Worm (Caenorhabditis elegans): ENCODE results near the gene nrf-5.

Gene nrf-5

DNA sequence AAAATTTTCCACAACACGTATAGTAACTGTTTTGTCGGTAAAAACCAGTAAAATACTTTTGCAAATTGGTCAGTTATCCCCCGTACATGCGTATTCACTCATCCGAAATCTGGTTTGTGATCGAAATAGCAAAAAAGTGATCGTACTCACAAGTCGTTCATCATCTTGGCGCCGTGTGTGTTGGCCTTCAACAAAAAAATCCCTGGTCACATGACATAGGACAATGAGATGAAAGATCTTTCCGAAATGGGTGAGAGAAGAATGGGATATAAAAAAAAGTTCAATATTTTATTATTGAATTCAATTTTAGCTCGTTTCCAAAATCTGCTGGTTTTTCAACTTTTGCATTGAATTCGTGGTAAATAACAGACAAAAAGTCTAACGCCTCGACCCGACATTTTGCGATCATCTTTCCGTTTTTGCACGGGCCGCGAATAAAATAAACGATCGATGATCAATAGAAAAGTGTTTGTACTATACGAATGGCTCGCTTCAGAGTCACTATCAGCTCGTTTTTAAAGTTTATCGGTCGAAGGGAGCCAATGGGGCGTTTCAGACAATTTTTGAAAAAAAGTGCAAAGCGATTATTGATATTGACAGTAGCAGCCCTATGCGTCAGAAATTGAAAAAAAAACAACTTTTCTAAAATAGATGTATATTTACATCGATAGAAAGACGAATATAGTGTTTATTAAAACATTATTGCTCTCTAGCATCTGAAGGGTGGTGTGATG lies 40.0 kb upstream of the nrf-5 start (continued):
- TF ChIP-seq ztf-11 (tag; optimal IDR thresholded peaks at IDR 0.05) (no peak), lin-11 (tag; optimal IDR thresholded peaks at IDR 0.05) (no peak), nhr-77 (tag; optimal IDR thresholded peaks at IDR 0.05) (no peak), zag-1 (tag; optimal IDR thresholded peaks at IDR 0.05) (no peak), ztf-4 (tag; optimal IDR thresholded peaks at IDR 0.05) (no peak), elt-1 (tag; optimal IDR thresholded peaks at IDR 0.05) (no peak), blmp-1 (tag; optimal IDR thresholded peaks at IDR 0.05; ENCODE audit: insufficient read depth) (peak; percentile 6), R02D3.7 (tag; optimal IDR thresholded peaks at IDR 0.05) (no peak), egl-27 (tag; optimal IDR thresholded peaks at IDR 0.05) (no peak)

DNA sequence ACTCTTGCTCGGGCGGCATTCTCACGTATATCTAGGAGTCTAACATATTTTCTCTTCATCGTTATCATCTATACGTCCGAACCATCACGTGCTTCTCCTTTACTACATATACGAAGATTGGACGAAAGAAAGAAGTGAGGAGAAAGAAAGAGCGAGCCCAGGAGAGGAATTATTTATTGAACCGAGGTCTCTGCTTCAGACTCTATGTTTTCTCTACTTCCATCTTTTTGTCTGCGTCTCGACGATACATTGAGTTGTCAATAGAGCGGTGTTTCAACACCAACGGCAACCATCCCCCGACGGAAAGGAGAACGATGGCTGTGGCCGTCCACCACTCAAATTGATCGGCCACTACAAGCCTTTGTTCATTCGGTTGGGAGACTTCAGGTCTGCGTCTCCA lies 38.7 kb upstream of the nrf-5 start:
- TF ChIP-seq crh-2 (tag; optimal IDR thresholded peaks at IDR 0.05) (peak; percentile 87), alr-1 (tag; optimal IDR thresholded peaks at IDR 0.05) (peak; percentile 70), nhr-10 (tag; optimal IDR thresholded peaks at IDR 0.05) (no peak), sma-3 (GFP tag; optimal IDR thresholded peaks at IDR 0.05) (peak; percentile 58), nhr-21 (tag; optimal IDR thresholded peaks at IDR 0.05) (peak; percentile 74), zag-1 (tag; optimal IDR thresholded peaks at IDR 0.05) (peak; percentile 72), nhr-23 (tag; optimal IDR thresholded peaks at IDR 0.05) (no peak), nhr-25 (tag; optimal IDR thresholded peaks at IDR 0.05) (peak; percentile 74), lsy-2 (tag; optimal IDR thresholded peaks at IDR 0.05) (peak; percentile 44 to 87), nhr-129 (tag; optimal IDR thresholded peaks at IDR 0.05) (peak; percentile 97), mdl-1 (tag; optimal IDR thresholded peaks at IDR 0.05) (peak; percentile 71 to 80), dmd-4 (tag; optimal IDR thresholded peaks at IDR 0.05) (no peak), egl-27 (tag; optimal IDR thresholded peaks at IDR 0.05) (peak; percentile 61), ceh-82 (tag; optimal IDR thresholded peaks at IDR 0.05) (no peak), nhr-12 (tag; optimal IDR thresholded peaks at IDR 0.05) (no peak), peb-1 (tag; optimal IDR thresholded peaks at IDR 0.05) (no peak), aly-2 (tag; optimal IDR thresholded peaks at IDR 0.05) (no peak), ZK546.5 (tag; optimal IDR thresholded peaks at IDR 0.05) (no peak), blmp-1 (tag; optimal IDR thresholded peaks at IDR 0.05; ENCODE audit: insufficient read depth) (peak; percentile 41), ztf-1 (GFP tag; conservative IDR thresholded peaks at IDR 0.05) (no peak), ama-1 (optimal IDR thresholded peaks at IDR 0.05) (peak; percentile 67), C34F6.9 (tag; optimal IDR thresholded peaks at IDR 0.05) (peak; percentile 92), ztf-4 (tag; optimal IDR thresholded peaks at IDR 0.05) (peak; percentile 88), snpc-4 (tag; optimal IDR thresholded peaks at IDR 0.05) (peak; percentile 81), unc-55 (GFP tag; optimal IDR thresholded peaks at IDR 0.05) (peak; percentile 96), gmeb-1 (tag; optimal IDR thresholded peaks at IDR 0.05) (peak; percentile 68), F13H6.1 (tag; optimal IDR thresholded peaks at IDR 0.05) (peak; percentile 93), lin-11 (tag; optimal IDR thresholded peaks at IDR 0.05) (peak; percentile 78), sem-4 (tag; optimal IDR thresholded peaks at IDR 0.05) (peak; percentile 56), mab-5 (tag; optimal IDR thresholded peaks at IDR 0.05) (peak; percentile 70), fos-1 (tag; optimal IDR thresholded peaks at IDR 0.05) (peak; percentile 88), nhr-237 (tag; optimal IDR thresholded peaks at IDR 0.05) (no peak), nhr-77 (tag; optimal IDR thresholded peaks at IDR 0.05) (no peak), nhr-11 (tag; optimal IDR thresholded peaks at IDR 0.05) (no peak), ceh-16 (tag; optimal IDR thresholded peaks at IDR 0.05) (peak; percentile 23), nhr-6 (tag; optimal IDR thresholded peaks at IDR 0.05) (no peak), skn-1 (tag; optimal IDR thresholded peaks at IDR 0.05) (peak; percentile 69), mbf-1 (tag; optimal IDR thresholded peaks at IDR 0.05) (no peak), Y55F3AM.14 (GFP tag; optimal IDR thresholded peaks at IDR 0.05) (peak; percentile 49), unc-62 (GFP tag; optimal IDR thresholded peaks at IDR 0.05) (no peak), sma-9 (GFP tag; optimal IDR thresholded peaks at IDR 0.05) (peak; percentile 88), sma-9 (tag; optimal IDR thresholded peaks at IDR 0.05) (no peak), unc-39 (tag; optimal IDR thresholded peaks at IDR 0.05) (no peak), lin-13 (GFP tag; optimal IDR thresholded peaks at IDR 0.05) (peak; percentile 90)
